Fruit fly (Drosophila melanogaster) whole organism, prepupa: Measurements from ENCODE around the gene sunn.

ENCODE experiments used
- CG10669 ChIP-seq: fragments of 200-800 bp; sonication (Bioruptor generic); optimal IDR thresholded peaks from 3 replicates; lab custom pipeline; 2018; ENCODE audit warnings: missing biosample characterization, mild to moderate bottlenecking, missing genetic modification characterization, moderate library complexity
- CG3919 ChIP-seq: fragments of 200-800 bp; sonication (Bioruptor generic); optimal IDR thresholded peaks from 3 replicates; lab custom pipeline; 2016; ENCODE audit warnings: missing biosample characterization, missing genetic modification characterization
- CG6163 ChIP-seq: fragments of 200-800 bp; sonication (Bioruptor generic); IDR thresholded peaks from 3 replicates; pipeline ENCODE4 v1.3.6; 2022; ENCODE audit warnings: missing biosample characterization, missing genetic modification characterization
- CG6854 ChIP-seq: fragments of 200-800 bp; sonication (Bioruptor generic); optimal IDR thresholded peaks from 2 replicates; lab custom pipeline; 2017; ENCODE audit warnings: missing biosample characterization, mild to moderate bottlenecking, missing genetic modification characterization
- Ets21C ChIP-seq: fragments of 200-800 bp; sonication (Bioruptor generic); optimal IDR thresholded peaks from 3 replicates; lab custom pipeline; 2016; ENCODE audit warnings: missing biosample characterization, missing genetic modification characterization
- Gug ChIP-seq: fragments of 200-800 bp; sonication (Bioruptor generic); IDR thresholded peaks from 2 replicates; pipeline ENCODE4 v1.3.6; 2022; ENCODE audit warnings: missing biosample characterization, missing genetic modification characterization
- Lpt ChIP-seq: fragments of 200-800 bp; sonication (Bioruptor generic); optimal IDR thresholded peaks from 3 replicates; lab custom pipeline; 2016; ENCODE audit warnings: missing biosample characterization, missing genetic modification characterization
- achi ChIP-seq: fragments of 200-800 bp; sonication (Bioruptor generic); optimal IDR thresholded peaks from 3 replicates; lab custom pipeline; 2016; ENCODE audit warnings: missing biosample characterization, missing genetic modification characterization
- fkh ChIP-seq: fragments of 200-800 bp; sonication (Bioruptor generic); optimal IDR thresholded peaks from 3 replicates; lab custom pipeline; 2017; ENCODE audit warnings: missing biosample characterization, mild to moderate bottlenecking, missing genetic modification characterization, moderate library complexity
- pdm3 ChIP-seq: fragments of 200-800 bp; sonication (Bioruptor generic); optimal IDR thresholded peaks from 3 replicates; lab custom pipeline; 2016; ENCODE audit warnings: missing biosample characterization, missing genetic modification characterization
- spab ChIP-seq: fragments of 200-800 bp; sonication (Bioruptor generic); optimal IDR thresholded peaks from 2 replicates; lab custom pipeline; 2017; ENCODE audit warnings: missing biosample characterization, mild to moderate bottlenecking, missing genetic modification characterization, missing genetic modification reagents
- svp ChIP-seq: fragments of 200-800 bp; sonication (Bioruptor generic); peaks from one replicate; lab custom pipeline; 2016; ENCODE audit warnings: missing biosample characterization, missing genetic modification characterization
- vri ChIP-seq: fragments of 200-800 bp; sonication (Bioruptor generic); optimal IDR thresholded peaks from 3 replicates; lab custom pipeline; 2016; ENCODE audit warnings: missing biosample characterization, mild to moderate bottlenecking, missing genetic modification characterization

DNA sequence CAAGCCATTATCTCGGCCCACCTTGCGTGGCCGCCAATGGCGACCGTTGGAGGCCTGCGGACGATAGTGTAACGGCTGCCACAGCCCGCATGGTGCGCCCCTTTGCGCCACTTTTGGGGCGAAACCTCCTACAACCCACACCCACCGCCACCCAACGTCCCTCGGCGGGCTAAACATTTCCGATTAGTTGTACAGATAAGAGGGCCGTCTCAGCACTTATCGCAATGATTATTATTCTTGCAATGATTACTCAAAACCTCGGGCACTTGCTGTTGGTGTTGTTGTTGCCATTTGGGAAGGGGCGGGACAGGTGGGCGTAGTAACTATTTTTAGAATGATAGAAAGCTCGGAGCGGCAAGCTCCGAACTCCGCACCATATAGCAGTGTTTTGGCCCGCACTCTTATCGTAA, 44.5 kb downstream of the sunn start:
- TF ChIP-seq Gug (no peak), vri (peak; percentile 77), Ets21C (GFP tag; lab: Kevin White, UChicago) (no peak), CG6163 (no peak), Lpt (no peak), CG6854 (GFP tag; lab: Kevin White, UChicago) (no peak), fkh (GFP tag; lab: Kevin White, UChicago) (no peak), achi (no peak), CG3919 (GFP tag; lab: Kevin White, UChicago) (no peak), CG10669 (no peak), spab (no peak), svp (no peak), pdm3 (GFP tag; lab: Kevin White, UChicago) (no peak)
